Worm (Caenorhabditis elegans): ENCODE measurements around the gene Y37H2A.13.

ce11 chrV:18131049-18131448 lies 11.6 kb upstream of the Y37H2A.13 start, which contains the start of gene Y37H2A.12:
- TF ChIP-seq nhr-11 (tag; optimal IDR thresholded peaks at IDR 0.05), result no peak
- TF ChIP-seq nhr-12 (tag; optimal IDR thresholded peaks at IDR 0.05), result no peak
- no peak for TF ChIP-seq snpc-4 (tag; optimal IDR thresholded peaks at IDR 0.05)
- no peak for TF ChIP-seq ztf-11 (tag; optimal IDR thresholded peaks at IDR 0.05)
